Fruit fly (Drosophila melanogaster) whole organism, prepupa: ENCODE data around the gene PolA2.

Source experiments
- Blimp-1 ChIP-seq: fragments of 200-800 bp; sonication (Bioruptor generic); optimal IDR thresholded peaks from 3 replicates; lab custom pipeline; 2017; ENCODE audit warnings: missing biosample characterization, missing genetic modification characterization, mild to moderate bottlenecking, moderate library complexity, missing genetic modification reagents
- CG10631 ChIP-seq: fragments of 200-800 bp; sonication (Bioruptor generic); optimal IDR thresholded peaks from 2 replicates; lab custom pipeline; 2016; ENCODE audit warnings: missing biosample characterization, missing genetic modification characterization
- CG11294 ChIP-seq: fragments of 200-800 bp; sonication (Bioruptor generic); IDR thresholded peaks from 2 replicates; pipeline ENCODE4 v1.3.6; 2022; ENCODE audit warnings: missing biosample characterization, missing genetic modification characterization
- CG11762 ChIP-seq: fragments of 200-800 bp; sonication (Bioruptor generic); optimal IDR thresholded peaks from 3 replicates; lab custom pipeline; 2016; ENCODE audit warnings: missing biosample characterization, missing genetic modification characterization; ENCODE audit not compliant: insufficient read depth
- CG11902 ChIP-seq: fragments of 200-800 bp; sonication (Bioruptor generic); optimal IDR thresholded peaks from 3 replicates; lab custom pipeline; 2016; ENCODE audit warnings: missing biosample characterization, missing genetic modification characterization
- CG1621 ChIP-seq: fragments of 200-800 bp; sonication (Bioruptor generic); optimal IDR thresholded peaks from 3 replicates; lab custom pipeline; 2018; ENCODE audit warnings: missing biosample characterization, mild to moderate bottlenecking, missing genetic modification characterization
- CG16779 ChIP-seq: fragments of 200-800 bp; sonication (Bioruptor generic); optimal IDR thresholded peaks from 3 replicates; lab custom pipeline; 2017; ENCODE audit warnings: missing biosample characterization, mild to moderate bottlenecking, missing genetic modification characterization
- CG3032 ChIP-seq: fragments of 200-800 bp; optimal IDR thresholded peaks from 2 replicates; lab custom pipeline; 2019; ENCODE audit warnings: missing biosample characterization, mild to moderate bottlenecking, missing genetic modification characterization, moderate library complexity
- CG31627 ChIP-seq: fragments of 200-800 bp; sonication (Bioruptor generic); optimal IDR thresholded peaks from 3 replicates; lab custom pipeline; 2016; ENCODE audit warnings: missing biosample characterization, missing genetic modification characterization
- CG32006 ChIP-seq: fragments of 200-800 bp; sonication (Bioruptor generic); optimal IDR thresholded peaks from 3 replicates; lab custom pipeline; 2017; ENCODE audit warnings: missing biosample characterization, mild to moderate bottlenecking, missing genetic modification characterization
- CG34406 ChIP-seq: fragments of 200-800 bp; sonication (Bioruptor generic); optimal IDR thresholded peaks from 3 replicates; lab custom pipeline; 2016; ENCODE audit warnings: missing biosample characterization, missing genetic modification characterization
- CG3919 ChIP-seq: fragments of 200-800 bp; sonication (Bioruptor generic); optimal IDR thresholded peaks from 3 replicates; lab custom pipeline; 2016; ENCODE audit warnings: missing biosample characterization, missing genetic modification characterization
- CG6163 ChIP-seq: fragments of 200-800 bp; sonication (Bioruptor generic); IDR thresholded peaks from 3 replicates; pipeline ENCODE4 v1.3.6; 2022; ENCODE audit warnings: missing biosample characterization, missing genetic modification characterization
- CG6276 ChIP-seq: fragments of 200-800 bp; sonication (Bioruptor generic); optimal IDR thresholded peaks from 2 replicates; lab custom pipeline; 2017; ENCODE audit warnings: missing biosample characterization, mild to moderate bottlenecking, missing genetic modification characterization
- CG6792 ChIP-seq: fragments of 200-800 bp; sonication (Bioruptor generic); optimal IDR thresholded peaks from 3 replicates; lab custom pipeline; 2016; ENCODE audit warnings: missing biosample characterization, missing genetic modification characterization
- CG6808 ChIP-seq: fragments of 200-800 bp; sonication (Bioruptor generic); optimal IDR thresholded peaks from 3 replicates; lab custom pipeline; 2017; ENCODE audit warnings: missing biosample characterization, missing genetic modification characterization, mild to moderate bottlenecking, moderate library complexity, missing genetic modification reagents
- CG6854 ChIP-seq: fragments of 200-800 bp; sonication (Bioruptor generic); optimal IDR thresholded peaks from 2 replicates; lab custom pipeline; 2017; ENCODE audit warnings: missing biosample characterization, mild to moderate bottlenecking, missing genetic modification characterization
- CG7368 ChIP-seq: fragments of 200-800 bp; sonication (Bioruptor generic); optimal IDR thresholded peaks from 3 replicates; lab custom pipeline; 2016; ENCODE audit warnings: missing biosample characterization, missing genetic modification characterization
- CG8119 ChIP-seq: fragments of 200-800 bp; sonication (Bioruptor generic); IDR thresholded peaks from 3 replicates; pipeline ENCODE4 v1.3.6; 2022; ENCODE audit warnings: missing biosample characterization, missing genetic modification characterization
- CG8632 ChIP-seq: fragments of 200-800 bp; sonication (Bioruptor generic); optimal IDR thresholded peaks from 3 replicates; lab custom pipeline; 2016; ENCODE audit warnings: missing biosample characterization, missing genetic modification characterization
- CG9139 ChIP-seq: fragments of 200-800 bp; sonication (Bioruptor generic); optimal IDR thresholded peaks from 3 replicates; lab custom pipeline; 2017; ENCODE audit warnings: missing biosample characterization, mild to moderate bottlenecking, missing genetic modification characterization
- Eip75B ChIP-seq: fragments of 200-800 bp; sonication (Bioruptor generic); optimal IDR thresholded peaks from 3 replicates; lab custom pipeline; 2016; ENCODE audit warnings: missing biosample characterization, missing genetic modification characterization
- Eip78C ChIP-seq: fragments of 200-800 bp; sonication (Bioruptor generic); peaks from one replicate; lab custom pipeline; 2016; ENCODE audit warnings: missing biosample characterization, missing genetic modification characterization
- Ets21C ChIP-seq: fragments of 200-800 bp; sonication (Bioruptor generic); optimal IDR thresholded peaks from 3 replicates; lab custom pipeline; 2016; ENCODE audit warnings: missing biosample characterization, missing genetic modification characterization
- Gug ChIP-seq: fragments of 200-800 bp; sonication (Bioruptor generic); IDR thresholded peaks from 2 replicates; pipeline ENCODE4 v1.3.6; 2022; ENCODE audit warnings: missing biosample characterization, missing genetic modification characterization
- Hr38 ChIP-seq: sonication (Bioruptor generic); optimal IDR thresholded peaks from 2 replicates; lab custom pipeline; 2016; ENCODE audit warnings: missing biosample characterization, missing genetic modification characterization
- Hr39 ChIP-seq: fragments of 200-800 bp; sonication (Bioruptor generic); optimal IDR thresholded peaks from 2 replicates; lab custom pipeline; 2016; ENCODE audit warnings: missing biosample characterization, missing genetic modification characterization
- Hr4 ChIP-seq: fragments of 200-800 bp; sonication (Bioruptor generic); optimal IDR thresholded peaks from 3 replicates; lab custom pipeline; 2016; ENCODE audit warnings: missing biosample characterization, missing genetic modification characterization
- Lpt ChIP-seq: fragments of 200-800 bp; sonication (Bioruptor generic); optimal IDR thresholded peaks from 3 replicates; lab custom pipeline; 2016; ENCODE audit warnings: missing biosample characterization, missing genetic modification characterization
- Met ChIP-seq: fragments of 200-800 bp; sonication (Bioruptor generic); optimal IDR thresholded peaks from 3 replicates; lab custom pipeline; 2016; ENCODE audit warnings: missing biosample characterization, missing genetic modification characterization
- Sox14 ChIP-seq: fragments of 200-800 bp; sonication (Bioruptor generic); optimal IDR thresholded peaks from 3 replicates; lab custom pipeline; 2016; ENCODE audit warnings: missing biosample characterization, missing genetic modification characterization
- Sox15 ChIP-seq: fragments of 200-800 bp; sonication (Bioruptor generic); optimal IDR thresholded peaks from 3 replicates; lab custom pipeline; 2016; ENCODE audit warnings: missing biosample characterization, missing genetic modification characterization
- achi ChIP-seq: fragments of 200-800 bp; sonication (Bioruptor generic); optimal IDR thresholded peaks from 3 replicates; lab custom pipeline; 2016; ENCODE audit warnings: missing biosample characterization, missing genetic modification characterization
- cyc ChIP-seq: fragments of 200-800 bp; sonication (Bioruptor generic); optimal IDR thresholded peaks from 3 replicates; lab custom pipeline; 2016; ENCODE audit warnings: missing biosample characterization, missing genetic modification characterization
- esn ChIP-seq: fragments of 200-800 bp; sonication (Bioruptor generic); optimal IDR thresholded peaks from 2 replicates; lab custom pipeline; 2016; ENCODE audit warnings: missing biosample characterization, mild to moderate bottlenecking, missing genetic modification characterization, moderate library complexity
- fd85E ChIP-seq: fragments of 200-800 bp; sonication (Bioruptor generic); optimal IDR thresholded peaks from 3 replicates; lab custom pipeline; 2016; ENCODE audit warnings: missing biosample characterization, missing genetic modification characterization
- fkh ChIP-seq: fragments of 200-800 bp; sonication (Bioruptor generic); optimal IDR thresholded peaks from 3 replicates; lab custom pipeline; 2017; ENCODE audit warnings: missing biosample characterization, mild to moderate bottlenecking, missing genetic modification characterization, moderate library complexity
- pdm3 ChIP-seq: fragments of 200-800 bp; sonication (Bioruptor generic); optimal IDR thresholded peaks from 3 replicates; lab custom pipeline; 2016; ENCODE audit warnings: missing biosample characterization, missing genetic modification characterization
- spab ChIP-seq: fragments of 200-800 bp; sonication (Bioruptor generic); optimal IDR thresholded peaks from 2 replicates; lab custom pipeline; 2017; ENCODE audit warnings: missing biosample characterization, mild to moderate bottlenecking, missing genetic modification characterization, missing genetic modification reagents
- ss ChIP-seq, 2 experiments: fragments of 200-800 bp; sonication (Bioruptor generic); optimal IDR thresholded peaks; 2 replicates in 1 of 2; 3 replicates in 1 of 2; lab custom pipeline; 2017 to 2018; ENCODE audit warnings: mild to moderate bottlenecking in 2 of 2, missing biosample characterization in 2 of 2, missing genetic modification characterization in 2 of 2, moderate library complexity in 1 of 2
- svp ChIP-seq: fragments of 200-800 bp; sonication (Bioruptor generic); peaks from one replicate; lab custom pipeline; 2016; ENCODE audit warnings: missing biosample characterization, missing genetic modification characterization
- topi ChIP-seq: fragments of 200-800 bp; sonication (Bioruptor generic); optimal IDR thresholded peaks from 3 replicates; lab custom pipeline; 2016; ENCODE audit warnings: missing biosample characterization, missing genetic modification characterization

PolA2 gene

dm6 chr3R:27270379-27271266 lies 31.7 kb downstream of the PolA2 start:
- TF ChIP-seq ss (GFP tag; optimal IDR thresholded peaks at IDR 0.05; lab: Kevin White, UChicago): peak; percentile 22 to 44
- peak; percentile 6 for TF ChIP-seq Lpt (GFP tag; lab: Kevin White, UChicago)
- no peak for TF ChIP-seq Ets21C (GFP tag; lab: Kevin White, UChicago)
- peak; percentile 1 for TF ChIP-seq spab (GFP tag; lab: Kevin White, UChicago)
- TF ChIP-seq CG6276 (GFP tag; lab: Kevin White, UChicago): peak; percentile 25
- TF ChIP-seq Eip78C: peak; percentile 54
- TF ChIP-seq CG8119: 0 out of 3 replicates have a peak, but pooled peaks have one; percentile 20
- TF ChIP-seq CG31627 (GFP tag; lab: Kevin White, UChicago): no peak
- TF ChIP-seq CG6854 (GFP tag; lab: Kevin White, UChicago): peak; percentile 44
- no peak for TF ChIP-seq achi (GFP tag; lab: Kevin White, UChicago)
- peak; percentile 98 for TF ChIP-seq svp (GFP tag; lab: Kevin White, UChicago)
- peak; percentile 23 for TF ChIP-seq CG1621
- peak; percentile 27 for TF ChIP-seq CG3919 (GFP tag; lab: Kevin White, UChicago)
- TF ChIP-seq CG6808 (GFP tag; lab: Kevin White, UChicago): peak; percentile 10
- TF ChIP-seq Sox14 (GFP tag; lab: Kevin White, UChicago): no peak
- peak; percentile 8 for TF ChIP-seq CG9139 (GFP tag; lab: Kevin White, UChicago)

dm6 chr3R:27272233-27272632 lies 33.3 kb downstream of the PolA2 start:
- peak; percentile 31 for TF ChIP-seq Sox14 (GFP tag; lab: Kevin White, UChicago)
- peak in 1 of 2 experiments; percentile 22 for TF ChIP-seq ss (GFP tag; optimal IDR thresholded peaks at IDR 0.05; lab: Kevin White, UChicago)
- TF ChIP-seq Eip78C: peak; percentile 46
- no peak for TF ChIP-seq CG11762
- TF ChIP-seq Gug: no peak
- no peak for TF ChIP-seq CG6792 (GFP tag; lab: Kevin White, UChicago)
- TF ChIP-seq Blimp-1 (GFP tag; lab: Kevin White, UChicago): no peak
- TF ChIP-seq CG3032 (tag; lab: Kevin White, UChicago): peak; percentile 15
- TF ChIP-seq, all 60 proteins: peak for 4

dm6 chr3R:27273118-27274062 lies 34.4 kb downstream of the PolA2 start, which contains the start of gene CG5934:
Gene CG5934, plus strand, starts transcription at chr3R:27273705.
- TF ChIP-seq esn: peak; percentile 52
- peak; percentile 53 for TF ChIP-seq cyc
- TF ChIP-seq CG8632 (GFP tag; lab: Kevin White, UChicago): no peak
- peak; percentile 6 for TF ChIP-seq CG6808 (GFP tag; lab: Kevin White, UChicago)
- no peak for TF ChIP-seq Hr38
- no peak for TF ChIP-seq Hr4 (GFP tag; lab: Kevin White, UChicago)
- TF ChIP-seq fd85E (GFP tag; lab: Kevin White, UChicago): no peak
- no peak for TF ChIP-seq Sox15 (GFP tag; lab: Kevin White, UChicago)
- TF ChIP-seq Hr39: peak; percentile 29
- TF ChIP-seq CG11294 (GFP tag; lab: Robert Waterston, UW): no peak
- peak; percentile 73 for TF ChIP-seq CG6276 (GFP tag; lab: Kevin White, UChicago)
- no peak for TF ChIP-seq Met (GFP tag; lab: Kevin White, UChicago)
- TF ChIP-seq Sox14 (GFP tag; lab: Kevin White, UChicago): peak; percentile 52
- TF ChIP-seq CG16779 (tag; lab: Kevin White, UChicago): no peak
- no peak for TF ChIP-seq CG8119
- TF ChIP-seq CG11902: peak; percentile 10
- peak; percentile 3 for TF ChIP-seq CG32006 (GFP tag; lab: Kevin White, UChicago)
- TF ChIP-seq CG31627 (GFP tag; lab: Kevin White, UChicago): peak; percentile 48
- TF ChIP-seq Eip75B (GFP tag; lab: Kevin White, UChicago): peak; percentile 46
- no peak for TF ChIP-seq CG9139 (GFP tag; lab: Kevin White, UChicago)
- TF ChIP-seq pdm3 (GFP tag; lab: Kevin White, UChicago): peak; percentile 43
- peak; percentile 26 for TF ChIP-seq achi (GFP tag; lab: Kevin White, UChicago)
- peak; percentile 31 for TF ChIP-seq topi (GFP tag; lab: Kevin White, UChicago)
- no peak for TF ChIP-seq Ets21C (GFP tag; lab: Kevin White, UChicago)
- TF ChIP-seq fkh (GFP tag; lab: Kevin White, UChicago): peak; percentile 18
- TF ChIP-seq CG34406 (GFP tag; lab: Kevin White, UChicago): peak; percentile 15
- TF ChIP-seq CG7368: no peak
- peak; percentile 47; the same call in 1 of the 3 replicates for TF ChIP-seq CG6163 (GFP tag; lab: Robert Waterston, UW)
- no peak for TF ChIP-seq CG10631
